Worm (Caenorhabditis elegans): ENCODE measurements around the gene F44E7.4.

F44E7.4 gene

DNA sequence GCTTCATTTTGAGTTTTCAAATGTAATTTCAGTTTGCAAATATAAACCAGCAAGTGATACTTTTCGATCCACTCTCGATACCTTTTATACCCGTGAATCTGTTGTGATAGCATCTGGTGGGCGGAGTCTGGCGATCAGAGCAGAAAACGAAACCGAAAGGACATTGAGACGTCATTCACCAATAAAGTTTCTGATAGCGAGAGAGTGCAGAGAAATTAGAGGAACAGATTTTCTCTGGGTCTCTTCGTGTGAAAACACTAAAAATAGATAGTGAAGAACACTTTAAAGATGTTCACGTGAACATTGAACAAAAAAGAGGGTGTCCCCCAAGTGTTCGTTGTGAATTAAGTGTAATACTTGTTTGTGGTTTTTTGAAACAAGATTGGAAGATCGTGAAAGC lies 13.0 kb downstream of the F44E7.4 start, which contains the start of gene pgph-3 (continued):
- TF ChIP-seq hlh-30 (tag; optimal IDR thresholded peaks at IDR 0.05; ENCODE audit: insufficient read depth), result peak; percentile 84

DNA sequence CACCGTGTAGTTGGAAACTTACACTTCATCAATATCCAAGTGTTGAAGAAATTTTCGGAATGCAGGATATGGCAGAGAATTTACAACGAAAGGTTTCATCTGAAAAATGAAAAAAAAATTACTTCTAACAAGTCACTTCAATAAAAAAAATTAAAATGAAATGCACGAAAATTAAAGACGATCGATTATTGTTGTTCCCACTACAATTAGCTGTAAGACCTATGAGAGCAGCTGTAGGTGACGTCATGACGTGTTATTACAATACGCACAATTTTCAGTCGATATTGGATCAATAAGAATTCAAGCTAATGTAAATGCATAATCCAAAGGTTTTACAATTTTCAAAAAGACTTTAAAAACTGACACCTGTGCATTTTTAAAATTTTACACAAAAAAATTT lies 16.6 kb downstream of the F44E7.4 start, which contains the start of gene C53A3.1:
Gene C53A3.1 (minus strand): TSS at position 101 of the 400 bp plus-strand sequence.
- TF ChIP-seq ctbp-1 (GFP tag; IDR thresholded peaks at IDR 0.05) (no peak), ces-1 (GFP tag; optimal IDR thresholded peaks at IDR 0.05) (no peak), hmg-1.1 (GFP tag; IDR thresholded peaks at IDR 0.05) (no peak), lin-29 (GFP tag; IDR thresholded peaks at IDR 0.05) (no peak), arid-1 (GFP tag; conservative IDR thresholded peaks at IDR 0.05) (no peak), jun-1 (tag; optimal IDR thresholded peaks at IDR 0.05) (no peak), snpc-4 (tag; optimal IDR thresholded peaks at IDR 0.05) (no peak), dmd-9 (GFP tag; IDR thresholded peaks at IDR 0.05) (no peak), F44E2.7 (GFP tag; IDR thresholded peaks at IDR 0.05) (no peak), zip-2 (tag; optimal IDR thresholded peaks at IDR 0.05) (no peak), T26A8.4 (GFP tag; IDR thresholded peaks at IDR 0.05) (no peak), mep-1 (tag; optimal IDR thresholded peaks at IDR 0.05) (no peak), unc-62 (GFP tag; optimal IDR thresholded peaks at IDR 0.05 in 1 of 2) (no peak), unc-62 (tag; optimal IDR thresholded peaks at IDR 0.05) (no peak), nhr-11 (tag; optimal IDR thresholded peaks at IDR 0.05) (no peak), lir-3 (tag; optimal IDR thresholded peaks at IDR 0.05) (no peak), egl-27 (tag; optimal IDR thresholded peaks at IDR 0.05) (no peak), F26F4.8 (GFP tag; conservative IDR thresholded peaks at IDR 0.05) (no peak), lsy-2 (tag; optimal IDR thresholded peaks at IDR 0.05) (no peak), mdl-1 (tag; optimal IDR thresholded peaks at IDR 0.05) (no peak), F37D6.2 (tag; optimal IDR thresholded peaks at IDR 0.05) (no peak)

DNA sequence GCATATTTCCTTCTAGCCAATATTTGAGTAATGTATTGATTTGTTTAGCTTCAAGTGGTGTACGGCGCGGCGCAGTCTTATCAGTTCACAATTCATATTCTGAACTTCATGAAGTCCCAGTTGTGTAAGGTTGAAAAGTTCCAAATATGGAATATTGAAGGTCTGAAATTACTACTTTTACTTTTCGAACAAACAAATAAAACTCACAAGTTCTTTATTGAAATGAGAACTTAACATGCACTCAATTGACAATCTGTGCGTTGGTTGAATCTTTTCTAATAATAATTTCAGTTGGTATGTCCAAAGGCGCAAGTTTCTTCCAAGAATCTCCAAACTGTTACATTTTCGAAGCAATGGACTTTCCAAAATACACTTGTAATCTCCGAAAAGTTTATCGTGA lies 18.0 kb downstream of the F44E7.4 start, which contains the start of gene C53A3.4:
Gene C53A3.4 (minus strand): TSS at position 101 of the 400 bp plus-strand sequence.
- TF ChIP-seq spr-3 (GFP tag; optimal IDR thresholded peaks at IDR 0.05) (no peak), lin-29 (GFP tag; IDR thresholded peaks at IDR 0.05) (no peak), ceh-32 (tag; optimal IDR thresholded peaks at IDR 0.05; ENCODE audit: poor library complexity) (no peak), zfp-2 (tag; optimal IDR thresholded peaks at IDR 0.05) (no peak), lin-15B (tag; optimal IDR thresholded peaks at IDR 0.05) (no peak), nhr-28 (tag; optimal IDR thresholded peaks at IDR 0.05) (no peak), lin-38 (GFP tag; IDR thresholded peaks at IDR 0.05) (no peak), hlh-11 (tag; optimal IDR thresholded peaks at IDR 0.05) (no peak), mdl-1 (tag; optimal IDR thresholded peaks at IDR 0.05) (no peak), lin-1 (GFP tag; IDR thresholded peaks at IDR 0.05) (no peak)

DNA sequence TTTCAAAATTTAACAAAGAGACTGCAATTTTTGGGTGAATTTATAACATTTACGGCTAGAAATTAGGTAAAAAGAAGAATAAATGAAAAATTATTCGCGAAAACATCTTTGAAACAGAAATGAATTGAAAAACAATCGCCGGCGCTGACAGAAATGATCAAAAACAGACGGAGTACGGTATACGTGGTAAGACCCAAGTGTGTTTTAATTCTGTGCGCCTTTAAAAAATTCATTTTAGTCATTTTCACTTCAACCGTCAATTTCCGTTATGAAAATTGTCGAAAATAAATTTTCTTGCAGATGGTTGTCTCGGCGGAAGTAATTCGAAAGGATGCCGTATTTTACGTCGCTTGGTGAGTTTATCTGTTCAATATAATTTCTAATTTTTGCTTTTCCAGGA lies 20.6 kb downstream of the F44E7.4 start, which contains the start of gene C53A3.3:
Gene C53A3.3 (plus strand): TSS at position 301 of the 400 bp plus-strand sequence.
- TF ChIP-seq egl-43 (GFP tag; IDR thresholded peaks at IDR 0.05) (no peak), lin-15B (tag; optimal IDR thresholded peaks at IDR 0.05) (no peak), mdt-29 (GFP tag; IDR thresholded peaks at IDR 0.05) (no peak), hlh-11 (tag; optimal IDR thresholded peaks at IDR 0.05) (no peak), php-3 (GFP tag; IDR thresholded peaks at IDR 0.05) (no peak), madf-9 (GFP tag; conservative IDR thresholded peaks at IDR 0.05) (no peak), ceh-62 (tag; optimal IDR thresholded peaks at IDR 0.05) (no peak), D1046.2 (GFP tag; IDR thresholded peaks at IDR 0.05) (no peak), nhr-77 (tag; optimal IDR thresholded peaks at IDR 0.05) (no peak), tag-97 (GFP tag; IDR thresholded peaks at IDR 0.05) (no peak), unc-130 (GFP tag; optimal IDR thresholded peaks at IDR 0.05) (no peak), ZK337.2 (GFP tag; IDR thresholded peaks at IDR 0.05) (no peak), dve-1 (tag; optimal IDR thresholded peaks at IDR 0.05; ENCODE audit: insufficient read depth) (no peak), ceh-28 (tag; optimal IDR thresholded peaks at IDR 0.05) (no peak), zip-2 (tag; optimal IDR thresholded peaks at IDR 0.05) (no peak), nhr-102 (tag; optimal IDR thresholded peaks at IDR 0.05) (no peak)
